Fruit fly (Drosophila melanogaster) whole organism: ENCODE data around the gene CG42727.

Experiments
- pan ChIP-seq: fragments of >200 bp; optimal IDR thresholded peaks from 2 replicates; lab custom pipeline; 2017
- psq ChIP-seq: fragments of >200 bp; optimal IDR thresholded peaks from 2 replicates; lab custom pipeline; 2017

DNA sequence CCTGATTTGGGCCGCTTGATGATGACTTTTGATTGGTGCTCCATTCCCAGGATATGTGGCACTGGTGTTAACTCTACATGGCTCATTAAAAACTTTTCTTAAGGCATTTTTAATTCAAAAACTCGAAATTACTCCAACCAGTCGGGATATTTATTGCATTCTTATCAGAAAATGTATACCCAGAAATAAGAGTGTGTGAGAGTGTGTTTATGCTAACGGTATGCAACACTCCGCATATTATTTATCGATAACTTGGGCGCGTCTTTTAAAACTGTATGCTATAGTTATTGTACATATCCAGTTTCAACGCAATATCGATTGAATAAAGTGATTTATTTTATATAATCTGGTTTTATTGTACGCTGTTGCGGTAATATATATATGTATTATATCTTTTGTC, 19.6 kb downstream of the CG42727 start, which contains the start of gene CG34404:
- TF ChIP-seq pan, result no peak
- no peak for TF ChIP-seq psq (lab: Kevin White, UChicago)
